Fruit fly (Drosophila melanogaster) whole organism, embryonic: ENCODE data around the gene PNKP.

Source experiments
- ATbp ChIP-seq: fragments of 200-800 bp; sonication (Bioruptor generic); optimal IDR thresholded peaks from 2 replicates; lab custom pipeline; 2017; ENCODE audit warnings: missing biosample characterization, mild to moderate bottlenecking, missing genetic modification characterization, missing genetic modification reagents
- Bgb ChIP-seq: fragments of 200-800 bp; sonication (Bioruptor generic); IDR thresholded peaks from 2 replicates; pipeline ENCODE4 v1.3.6; 2022; ENCODE audit warnings: missing biosample characterization, missing genetic modification characterization; ENCODE audit not compliant: partially characterized antibody
- CG10274 ChIP-seq: fragments of 200-800 bp; sonication (Bioruptor generic); optimal IDR thresholded peaks from 3 replicates; lab custom pipeline; 2017; ENCODE audit warnings: missing biosample characterization, mild to moderate bottlenecking, missing genetic modification characterization
- CG11723 ChIP-seq: fragments of 200-800 bp; sonication (Bioruptor generic); optimal IDR thresholded peaks from 2 replicates; lab custom pipeline; 2017; ENCODE audit warnings: missing biosample characterization, mild to moderate bottlenecking, missing genetic modification characterization
- CG14014 ChIP-seq: fragments of 200-800 bp; sonication (Bioruptor generic); IDR thresholded peaks from 2 replicates; pipeline ENCODE4 v1.3.6; 2022; ENCODE audit warnings: missing biosample characterization, missing genetic modification characterization
- CG1602 ChIP-seq: fragments of 200-800 bp; sonication (Bioruptor generic); optimal IDR thresholded peaks from 3 replicates; lab custom pipeline; 2016; ENCODE audit warnings: missing biosample characterization, missing genetic modification characterization
- CG17385 ChIP-seq: fragments of 200-800 bp; sonication (Bioruptor generic); optimal IDR thresholded peaks from 3 replicates; lab custom pipeline; 2018; ENCODE audit warnings: missing biosample characterization, mild to moderate bottlenecking, missing genetic modification characterization
- CG1792 ChIP-seq: fragments of 200-800 bp; sonication (Bioruptor generic); optimal IDR thresholded peaks from 2 replicates; lab custom pipeline; 2016; ENCODE audit warnings: missing biosample characterization, missing genetic modification characterization
- CG1832 ChIP-seq: fragments of 200-800 bp; sonication (Bioruptor generic); optimal IDR thresholded peaks from 2 replicates; lab custom pipeline; 2017; ENCODE audit warnings: missing biosample characterization, mild to moderate bottlenecking, missing genetic modification characterization, inconsistent platforms
- CG18619 ChIP-seq: fragments of 200-800 bp; sonication (Bioruptor generic); optimal IDR thresholded peaks from 3 replicates; lab custom pipeline; 2017; ENCODE audit warnings: missing biosample characterization, mild to moderate bottlenecking, missing genetic modification characterization
- CG18764 ChIP-seq: fragments of 200-800 bp; sonication (Bioruptor generic); optimal IDR thresholded peaks from 3 replicates; lab custom pipeline; 2016; ENCODE audit warnings: missing biosample characterization, missing genetic modification characterization
- CG2129 ChIP-seq: fragments of 200-800 bp; sonication (Bioruptor generic); IDR thresholded peaks from 2 replicates; pipeline ENCODE4 v1.3.6; 2022; ENCODE audit warnings: missing biosample characterization, missing genetic modification characterization; ENCODE audit not compliant: partially characterized antibody
- CG3163 ChIP-seq: fragments of 200-800 bp; sonication (Bioruptor generic); optimal IDR thresholded peaks from 3 replicates; lab custom pipeline; 2016; ENCODE audit warnings: missing biosample characterization, missing genetic modification characterization
- CG3281 ChIP-seq: fragments of 200-800 bp; sonication (Bioruptor generic); optimal IDR thresholded peaks from 3 replicates; lab custom pipeline; 2017; ENCODE audit warnings: missing biosample characterization, mild to moderate bottlenecking, missing genetic modification characterization
- CG3838 ChIP-seq: fragments of 200-800 bp; sonication (Bioruptor generic); optimal IDR thresholded peaks from 3 replicates; lab custom pipeline; 2016; ENCODE audit warnings: missing biosample characterization, missing genetic modification characterization
- CG4617 ChIP-seq: fragments of 200-800 bp; sonication (Bioruptor generic); optimal IDR thresholded peaks from 3 replicates; lab custom pipeline; 2016; ENCODE audit warnings: missing biosample characterization, missing genetic modification characterization, borderline replicate concordance
- CG4707 ChIP-seq: fragments of 200-800 bp; sonication (Bioruptor generic); optimal IDR thresholded peaks from 2 replicates; lab custom pipeline; 2018; ENCODE audit warnings: missing biosample characterization, mild to moderate bottlenecking, missing genetic modification characterization, moderate library complexity
- CG6765 ChIP-seq: fragments of 200-800 bp; sonication (Bioruptor generic); optimal IDR thresholded peaks from 3 replicates; lab custom pipeline; 2017; ENCODE audit warnings: missing biosample characterization, mild to moderate bottlenecking, missing genetic modification characterization
- CG7372 ChIP-seq: fragments of 200-800 bp; sonication (Bioruptor generic); IDR thresholded peaks from 2 replicates; pipeline ENCODE4 v1.3.6; 2022; ENCODE audit warnings: missing biosample characterization, missing genetic modification characterization
- CG7928 ChIP-seq: fragments of 200-800 bp; sonication (Bioruptor generic); optimal IDR thresholded peaks from 2 replicates; lab custom pipeline; 2017; ENCODE audit warnings: missing biosample characterization, mild to moderate bottlenecking, missing genetic modification characterization
- D19B ChIP-seq: fragments of 200-800 bp; sonication (Bioruptor generic); optimal IDR thresholded peaks from 2 replicates; lab custom pipeline; 2017; ENCODE audit warnings: missing biosample characterization, mild to moderate bottlenecking, missing genetic modification characterization
- Hmr ChIP-seq: fragments of 200-800 bp; sonication (Bioruptor generic); optimal IDR thresholded peaks from 3 replicates; lab custom pipeline; 2017; ENCODE audit warnings: mild to moderate bottlenecking, missing biosample characterization, missing genetic modification reagents, missing genetic modification characterization
- Kr ChIP-seq: fragments of 200-800 bp; sonication (Bioruptor generic); optimal IDR thresholded peaks from 2 replicates; lab custom pipeline; 2017; ENCODE audit warnings: missing biosample characterization, mild to moderate bottlenecking, missing genetic modification characterization
- Lim3 ChIP-seq: fragments of 200-800 bp; sonication (Bioruptor generic); IDR thresholded peaks from 2 replicates; pipeline ENCODE4 v1.3.6; 2022; ENCODE audit warnings: missing biosample characterization, missing genetic modification characterization
- NC2β ChIP-seq: fragments of 200-800 bp; sonication (Bioruptor generic); optimal IDR thresholded peaks from 2 replicates; lab custom pipeline; 2016; ENCODE audit warnings: missing biosample characterization, missing genetic modification characterization
- Oaz ChIP-seq: fragments of 200-800 bp; sonication (Bioruptor generic); IDR thresholded peaks from 2 replicates; pipeline ENCODE4 v1.3.6; 2022; ENCODE audit warnings: missing biosample characterization, missing genetic modification characterization
- Sry-δ ChIP-seq: fragments of 200-800 bp; sonication (Bioruptor generic); optimal IDR thresholded peaks from 2 replicates; lab custom pipeline; 2016; ENCODE audit warnings: missing biosample characterization, missing genetic modification characterization
- abd-A ChIP-seq: fragments of 200-800 bp; sonication (Bioruptor generic); optimal IDR thresholded peaks from 3 replicates; lab custom pipeline; 2019; ENCODE audit warnings: missing biosample characterization, mild to moderate bottlenecking, missing genetic modification characterization, moderate library complexity
- al ChIP-seq: fragments of 200-800 bp; sonication (Bioruptor generic); IDR thresholded peaks from 2 replicates; pipeline ENCODE4 v1.3.6; 2022; ENCODE audit warnings: missing biosample characterization, missing genetic modification characterization
- bab2 ChIP-seq: fragments of 200-800 bp; sonication (Bioruptor generic); optimal IDR thresholded peaks from 2 replicates; lab custom pipeline; 2016; ENCODE audit warnings: missing biosample characterization, missing genetic modification characterization
- bsh ChIP-seq, 2 experiments: fragments of 200-800 bp; sonication (Bioruptor generic); optimal IDR thresholded peaks; 2 replicates each; lab custom pipeline; 2017 to 2018; ENCODE audit warnings: mild to moderate bottlenecking in 2 of 2, missing biosample characterization in 2 of 2, missing genetic modification characterization in 2 of 2, moderate library complexity in 1 of 2
- chif ChIP-seq, 2 experiments: fragments of 200-800 bp; sonication (Bioruptor generic); optimal IDR thresholded peaks; 3 replicates each; lab custom pipeline; 2016; ENCODE audit warnings: missing biosample characterization in 2 of 2, missing genetic modification characterization in 2 of 2
- cwo ChIP-seq: fragments of 200-800 bp; sonication (Bioruptor generic); optimal IDR thresholded peaks from 3 replicates; lab custom pipeline; 2017; ENCODE audit warnings: missing biosample characterization, missing genetic modification characterization, mild to moderate bottlenecking, moderate library complexity, missing genetic modification reagents
- dimm ChIP-seq: fragments of 200-800 bp; sonication (Bioruptor generic); IDR thresholded peaks from 2 replicates; pipeline ENCODE4 v1.3.6; 2022; ENCODE audit warnings: missing biosample characterization, missing genetic modification characterization
- dmrt11E ChIP-seq: fragments of 200-800 bp; sonication (Bioruptor generic); optimal IDR thresholded peaks from 3 replicates; lab custom pipeline; 2018; ENCODE audit warnings: missing biosample characterization, mild to moderate bottlenecking, missing genetic modification characterization, moderate library complexity
- dpn ChIP-seq, 2 experiments: fragments of 200-800 bp; sonication (Bioruptor generic); optimal IDR thresholded peaks; 3 replicates each; lab custom pipeline; 2016; ENCODE audit warnings: missing biosample characterization in 2 of 2, missing genetic modification characterization in 2 of 2
- dysf ChIP-seq: fragments of 200-800 bp; sonication (Bioruptor generic); IDR thresholded peaks from 3 replicates; pipeline ENCODE4 v1.3.6; 2022; ENCODE audit warnings: missing biosample characterization, missing genetic modification characterization
- en ChIP-seq: fragments of 200-800 bp; sonication (Bioruptor generic); optimal IDR thresholded peaks from 2 replicates; lab custom pipeline; 2016; ENCODE audit warnings: missing biosample characterization, missing genetic modification characterization
- gce ChIP-seq: fragments of 200-800 bp; sonication (Bioruptor generic); IDR thresholded peaks from 3 replicates; pipeline ENCODE4 v1.3.6; 2022; ENCODE audit warnings: missing biosample characterization, missing genetic modification characterization
- gcm ChIP-seq: fragments of 200-800 bp; sonication (Bioruptor generic); optimal IDR thresholded peaks from 2 replicates; lab custom pipeline; 2019; ENCODE audit warnings: missing biosample characterization, mild to moderate bottlenecking, missing genetic modification characterization, moderate library complexity
- gro ChIP-seq: fragments of 200-800 bp; sonication (Bioruptor generic); optimal IDR thresholded peaks from 2 replicates; lab custom pipeline; 2016; ENCODE audit warnings: missing biosample characterization, missing genetic modification characterization
- hkb ChIP-seq, 2 experiments: fragments of 200-800 bp in 1 of 2; fragments of >200 bp in 1 of 2; sonication (Bioruptor generic) in 1 of 2; IDR thresholded peaks in 1 of 2; optimal IDR thresholded peaks in 1 of 2; 2 replicates each; pipeline versions ENCODE4 v1.3.6 to Lab custom; 2017 to 2022; ENCODE audit warnings: missing biosample characterization in 1 of 2, missing genetic modification characterization in 1 of 2
- jumu ChIP-seq: fragments of 200-800 bp; sonication (Bioruptor generic); optimal IDR thresholded peaks from 3 replicates; lab custom pipeline; 2016; ENCODE audit warnings: missing biosample characterization, missing genetic modification characterization
- lilli ChIP-seq: fragments of 200-800 bp; sonication (Bioruptor generic); optimal IDR thresholded peaks from 3 replicates; lab custom pipeline; 2016; ENCODE audit warnings: missing biosample characterization, missing genetic modification characterization
- nmo ChIP-seq: fragments of 200-800 bp; sonication (Bioruptor generic); optimal IDR thresholded peaks from 2 replicates; lab custom pipeline; 2018; ENCODE audit warnings: missing biosample characterization, mild to moderate bottlenecking, missing genetic modification characterization, moderate library complexity
- row ChIP-seq: fragments of 200-800 bp; sonication (Bioruptor generic); IDR thresholded peaks from 3 replicates; pipeline ENCODE4 v1.3.6; 2022; ENCODE audit warnings: missing biosample characterization, missing genetic modification characterization
- run ChIP-seq: fragments of 200-800 bp; sonication (Bioruptor generic); optimal IDR thresholded peaks from 3 replicates; lab custom pipeline; 2018; ENCODE audit warnings: missing biosample characterization, mild to moderate bottlenecking, missing genetic modification characterization
- salm ChIP-seq: fragments of 200-800 bp; sonication (Bioruptor generic); optimal IDR thresholded peaks from 2 replicates; lab custom pipeline; 2018; ENCODE audit warnings: missing biosample characterization, mild to moderate bottlenecking, missing genetic modification characterization
- tna ChIP-seq: fragments of 200-800 bp; sonication (Bioruptor generic); IDR thresholded peaks from 2 replicates; pipeline ENCODE4 v1.3.6; 2022; ENCODE audit warnings: missing biosample characterization, missing genetic modification characterization; ENCODE audit not compliant: partially characterized antibody
- usp ChIP-seq: fragments of >200 bp; optimal IDR thresholded peaks from 2 replicates; lab custom pipeline; 2017; ENCODE audit warnings: missing biosample characterization, missing genetic modification characterization

Gene PNKP

dm6 chr3R:8340675-8341275 is 2.5 kb downstream of the PNKP start, which contains the start of the genes COX7A and Arl2 (continued):
- peak; percentile 96 for TF ChIP-seq Bgb (GFP tag; lab: Robert Waterston, UW)
- peak; percentile 20 for TF ChIP-seq lilli
- no peak for TF ChIP-seq CG10274
- no peak for TF ChIP-seq chif (GFP tag; optimal IDR thresholded peaks at IDR 0.05; lab: Kevin White, UChicago)
- TF ChIP-seq row (GFP tag; lab: Robert Waterston, UW) = peak; percentile 43; the same call in 2 of the 3 replicates
- no peak for TF ChIP-seq CG3163 (GFP tag; lab: Kevin White, UChicago)
- TF ChIP-seq CG4707 = no peak
- no peak for TF ChIP-seq CG7372 (GFP tag; lab: Robert Waterston, UW)
- no peak for TF ChIP-seq al
- TF ChIP-seq CG3281 (GFP tag; lab: Kevin White, UChicago) = no peak
- TF ChIP-seq CG3838 (GFP tag; lab: Kevin White, UChicago) = no peak
- TF ChIP-seq bab2 = no peak
- no peak for TF ChIP-seq CG1792
- TF ChIP-seq hkb (optimal IDR thresholded peaks at IDR 0.05; lab: Kevin White, UChicago) = no peak
- no peak for TF ChIP-seq hkb (GFP tag; IDR thresholded peaks at IDR 0.05; lab: Robert Waterston, UW)
- TF ChIP-seq CG4617 (GFP tag; lab: Kevin White, UChicago) = peak; percentile 88
- TF ChIP-seq jumu (GFP tag; lab: Kevin White, UChicago) = no peak
- peak; percentile 37 for TF ChIP-seq CG17385 (GFP tag; lab: Kevin White, UChicago)
- TF ChIP-seq en (GFP tag; lab: Kevin White, UChicago) = no peak
- no peak for TF ChIP-seq salm (tag; lab: Kevin White, UChicago)
- no peak for TF ChIP-seq cwo (GFP tag; lab: Kevin White, UChicago)
- no peak for TF ChIP-seq CG1602 (GFP tag; lab: Kevin White, UChicago)
- TF ChIP-seq CG6765 = no peak
- TF ChIP-seq Hmr = no peak
- TF ChIP-seq tna (GFP tag; lab: Robert Waterston, UW) = peak; percentile 91
- no peak for TF ChIP-seq gce (GFP tag; lab: Robert Waterston, UW)
- no peak for TF ChIP-seq CG11723
- TF ChIP-seq run (tag; lab: Kevin White, UChicago) = no peak
- TF ChIP-seq CG1832 = no peak
- no peak for TF ChIP-seq Oaz
- no peak for TF ChIP-seq Lim3 (GFP tag; lab: Robert Waterston, UW)
- TF ChIP-seq dimm = no peak
- no peak for TF ChIP-seq CG18764 (GFP tag; lab: Kevin White, UChicago)
- no peak for TF ChIP-seq dysf (GFP tag; lab: Robert Waterston, UW)
- TF ChIP-seq nmo (GFP tag; lab: Kevin White, UChicago) = peak; percentile 27
- TF ChIP-seq CG18619 (GFP tag; lab: Kevin White, UChicago) = no peak
- no peak for TF ChIP-seq gro
- no peak for TF ChIP-seq Kr
- TF ChIP-seq Sry-δ (GFP tag; lab: Kevin White, UChicago) = peak; percentile 78
- TF ChIP-seq bsh (GFP tag; optimal IDR thresholded peaks at IDR 0.05; lab: Kevin White, UChicago) = no peak
- TF ChIP-seq usp (GFP tag; lab: Kevin White, UChicago) = no peak
- no peak for TF ChIP-seq CG14014 (GFP tag; lab: Robert Waterston, UW)
- TF ChIP-seq CG2129 (GFP tag; lab: Robert Waterston, UW) = peak; percentile 94
- no peak for TF ChIP-seq dpn (GFP tag; optimal IDR thresholded peaks at IDR 0.05; lab: Kevin White, UChicago)
- TF ChIP-seq CG7928 (GFP tag; lab: Kevin White, UChicago) = no peak
- no peak for TF ChIP-seq dmrt11E (tag; lab: Kevin White, UChicago)
- TF ChIP-seq abd-A = no peak
- no peak for TF ChIP-seq gcm (GFP tag; lab: Kevin White, UChicago)
- no peak for TF ChIP-seq D19B
- TF ChIP-seq NC2β (GFP tag; lab: Kevin White, UChicago) = no peak
- no peak for TF ChIP-seq ATbp (GFP tag; lab: Kevin White, UChicago)
